ENCODE assay signal across 2 fruit fly cellular contexts in genomic region chr3R:8149995-8150394, dm6.
A peak's percentile ranks its signal among the peaks of the same experiment; 100 is the strongest.
TF ChIP-seq lines count a peak whose summit lies in the region.

No protein-coding gene starts in this region.

- no peak for TF ChIP-seq CTCF in whole organism, embryonic (GFP tag; optimal IDR thresholded peaks at IDR 0.05; lab: Kevin White, UChicago)

TF ChIP-seq in whole organism, embryonic, 481 proteins besides CTCF, POLR2A, EP300 and RAD21:
- no peak for TF ChIP-seq ftz-f1 (GFP tag; optimal IDR thresholded peaks at IDR 0.05; lab: Kevin White, UChicago)
- no peak for TF ChIP-seq sc (optimal IDR thresholded peaks at IDR 0.05; lab: Kevin White, UChicago)
- TF ChIP-seq sc (GFP tag; optimal IDR thresholded peaks at IDR 0.05; lab: Kevin White, UChicago) = no peak
- no peak for TF ChIP-seq stc (GFP tag; IDR thresholded peaks at IDR 0.05; lab: Robert Waterston, UW)
- TF ChIP-seq peb (GFP tag; IDR thresholded peaks at IDR 0.05; lab: Robert Waterston, UW) = no peak
- TF ChIP-seq Fer3 (tag; optimal IDR thresholded peaks at IDR 0.05; lab: Kevin White, UChicago) = no peak
- TF ChIP-seq Blimp-1 (GFP tag; optimal IDR thresholded peaks at IDR 0.05; lab: Kevin White, UChicago) = no peak
- no peak for TF ChIP-seq run (tag; optimal IDR thresholded peaks at IDR 0.05; lab: Kevin White, UChicago)
- TF ChIP-seq CG7839 (tag; optimal IDR thresholded peaks at IDR 0.05; lab: Kevin White, UChicago) = no peak
- TF ChIP-seq CG16813 (GFP tag; IDR thresholded peaks at IDR 0.05; lab: Robert Waterston, UW; ENCODE audit: partially characterized antibody) = no peak
- TF ChIP-seq esg (GFP tag; conservative IDR thresholded peaks at IDR 0.05; lab: Robert Waterston, UW) = no peak
- no peak for TF ChIP-seq kni (GFP tag; optimal IDR thresholded peaks at IDR 0.05; lab: Kevin White, UChicago)
- TF ChIP-seq vnd (GFP tag; IDR thresholded peaks at IDR 0.05; lab: Robert Waterston, UW; ENCODE audit: partially characterized antibody) = no peak
- peak; percentile 68 for TF ChIP-seq Neu2 (GFP tag; optimal IDR thresholded peaks at IDR 0.05; lab: Kevin White, UChicago; ENCODE audit: borderline replicate concordance)
- no peak for TF ChIP-seq CG3838 (GFP tag; optimal IDR thresholded peaks at IDR 0.05; lab: Kevin White, UChicago)
- no peak for TF ChIP-seq CG12071 (GFP tag; optimal IDR thresholded peaks at IDR 0.05; lab: Kevin White, UChicago)
- TF ChIP-seq Hsf (GFP tag; optimal IDR thresholded peaks at IDR 0.05; lab: Kevin White, UChicago) = no peak
- no peak for TF ChIP-seq sr (GFP tag; IDR thresholded peaks at IDR 0.05; lab: Robert Waterston, UW)
- no peak for TF ChIP-seq gem (tag; optimal IDR thresholded peaks at IDR 0.05; lab: Kevin White, UChicago)
- no peak for TF ChIP-seq CG14014 (GFP tag; IDR thresholded peaks at IDR 0.05; lab: Robert Waterston, UW)
- no peak for TF ChIP-seq CG10209 (GFP tag; optimal IDR thresholded peaks at IDR 0.05; lab: Kevin White, UChicago)
- peak; percentile 89 for TF ChIP-seq CG15479 (GFP tag; optimal IDR thresholded peaks at IDR 0.05; lab: Kevin White, UChicago)
- no peak for TF ChIP-seq lola (GFP tag; optimal IDR thresholded peaks at IDR 0.05; lab: Kevin White, UChicago)
- no peak for TF ChIP-seq pita (GFP tag; optimal IDR thresholded peaks at IDR 0.05; lab: Kevin White, UChicago)
- TF ChIP-seq CG18619 (GFP tag; optimal IDR thresholded peaks at IDR 0.05; lab: Kevin White, UChicago) = no peak
- no peak for TF ChIP-seq CG33213 (GFP tag; optimal IDR thresholded peaks at IDR 0.05; lab: Kevin White, UChicago)
- TF ChIP-seq CG8765 (GFP tag; IDR thresholded peaks at IDR 0.05; lab: Robert Waterston, UW) = no peak
- no peak for TF ChIP-seq row (GFP tag; IDR thresholded peaks at IDR 0.05; lab: Robert Waterston, UW)
- no peak for TF ChIP-seq CG10267 (tag; optimal IDR thresholded peaks at IDR 0.05; lab: Kevin White, UChicago)
- TF ChIP-seq onecut (GFP tag; IDR thresholded peaks at IDR 0.05; lab: Robert Waterston, UW) = peak; percentile 15; the same call in 1 of the 2 replicates
- TF ChIP-seq unpg (GFP tag; optimal IDR thresholded peaks at IDR 0.05; lab: Kevin White, UChicago) = no peak
- no peak for TF ChIP-seq Six4 (GFP tag; optimal IDR thresholded peaks at IDR 0.05; lab: Kevin White, UChicago)
- TF ChIP-seq tna (GFP tag; IDR thresholded peaks at IDR 0.05; lab: Robert Waterston, UW; ENCODE audit: partially characterized antibody) = no peak
- TF ChIP-seq lov (optimal IDR thresholded peaks at IDR 0.05; lab: Kevin White, UChicago) = no peak
- no peak for TF ChIP-seq lov (GFP tag; IDR thresholded peaks at IDR 0.05; lab: Robert Waterston, UW)
- TF ChIP-seq CG13287 (GFP tag; IDR thresholded peaks at IDR 0.05; lab: Robert Waterston, UW; ENCODE audit: partially characterized antibody) = no peak
- no peak for TF ChIP-seq CG33557 (GFP tag; optimal IDR thresholded peaks at IDR 0.05; lab: Kevin White, UChicago)
- TF ChIP-seq Lhr (GFP tag; optimal IDR thresholded peaks at IDR 0.05; lab: Kevin White, UChicago) = no peak
- TF ChIP-seq grn (GFP tag; optimal IDR thresholded peaks at IDR 0.05; lab: Kevin White, UChicago) = peak; percentile 95
- no peak for TF ChIP-seq ranshi (GFP tag; IDR thresholded peaks at IDR 0.05; lab: Robert Waterston, UW)
- no peak for TF ChIP-seq ci (GFP tag; IDR thresholded peaks at IDR 0.05; lab: Robert Waterston, UW)
- TF ChIP-seq CG2712 (tag; optimal IDR thresholded peaks at IDR 0.05; lab: Kevin White, UChicago) = no peak
- peak; percentile 39 for TF ChIP-seq cg (GFP tag; optimal IDR thresholded peaks at IDR 0.05; lab: Kevin White, UChicago)
- TF ChIP-seq CG17328 (GFP tag; IDR thresholded peaks at IDR 0.05; lab: Robert Waterston, UW) = no peak
- no peak for TF ChIP-seq Awh (GFP tag; IDR thresholded peaks at IDR 0.05; lab: Robert Waterston, UW)

TF ChIP-seq in whole organism, wandering third instar larva, 38 proteins besides CTCF, POLR2A, EP300 and RAD21:
- TF ChIP-seq Dfd (GFP tag; optimal IDR thresholded peaks at IDR 0.05; lab: Kevin White, UChicago) (no peak), rgr (GFP tag; optimal IDR thresholded peaks at IDR 0.05; lab: Kevin White, UChicago) (no peak), Rel (GFP tag; optimal IDR thresholded peaks at IDR 0.05; lab: Kevin White, UChicago) (no peak), Rel (tag; optimal IDR thresholded peaks at IDR 0.05; lab: Kevin White, UChicago) (peak; percentile 71)
